Worm (Caenorhabditis elegans) whole organism, L4/young adult: ENCODE results near the gene W02D7.8.

Experiments
- W03F9.2 ChIP-seq: fragments of 150-350 bp; optimal IDR thresholded peaks from 2 replicates; lab custom pipeline; 2014; ENCODE audit warnings: missing biosample characterization, missing genetic modification characterization
- dao-5 ChIP-seq: sonication (generic microtip); optimal IDR thresholded peaks from 2 replicates; lab custom pipeline; 2016; ENCODE audit warnings: missing genotype, missing genetic modification characterization, moderate library complexity, missing compliant biosample characterization

DNA sequence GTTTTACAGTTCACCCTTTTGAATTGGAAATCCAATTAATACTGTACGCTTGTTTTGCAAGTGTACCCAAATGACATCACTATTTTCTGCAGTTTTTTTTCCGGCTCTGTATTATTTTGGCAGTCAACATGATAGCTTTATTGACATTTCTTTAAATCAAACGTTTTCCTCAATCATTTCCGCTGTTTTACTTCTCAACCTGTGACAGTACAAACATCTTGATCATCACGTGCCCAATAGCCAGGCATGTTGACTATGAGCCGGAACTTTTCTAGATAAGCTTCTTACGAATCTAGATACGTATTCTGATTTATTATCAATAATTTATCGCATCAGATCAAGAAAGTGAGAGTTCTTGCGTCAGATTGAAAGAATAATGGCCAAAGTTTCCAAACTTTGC lies 36.4 kb downstream of the W02D7.8 start:
- TF ChIP-seq W03F9.2 (tag; lab: Kevin White, UChicago) (no peak), dao-5 (tag; lab: Kevin White, UChicago) (no peak)
